Fruit fly (Drosophila melanogaster): ENCODE data around the gene CG3437.

Gene CG3437

dm6 chr3L:9460775-9461491 is 3.5 kb upstream of the CG3437 start, which contains the start of the genes CG3434 and CG44838 (continued):
- peak; percentile 67 for TF ChIP-seq Ada2b (GFP tag; IDR thresholded peaks at IDR 0.05)
- no peak for TF ChIP-seq CG6791 (GFP tag; IDR thresholded peaks at IDR 0.05; ENCODE audit: partially characterized antibody)
- peak; percentile 2 for TF ChIP-seq Sin3A (optimal IDR thresholded peaks at IDR 0.05)
- TF ChIP-seq vfl (GFP tag; optimal IDR thresholded peaks at IDR 0.05), result peak; percentile 68
- no peak for TF ChIP-seq CG8089 (GFP tag; optimal IDR thresholded peaks at IDR 0.05)
- TF ChIP-seq zen2 (GFP tag; IDR thresholded peaks at IDR 0.05; ENCODE audit: partially characterized antibody), result no peak
- peak; percentile 85 for TF ChIP-seq CG13894 (tag; optimal IDR thresholded peaks at IDR 0.05)
- peak; percentile 75 for TF ChIP-seq CG30020 (tag; optimal IDR thresholded peaks at IDR 0.05)
- TF ChIP-seq Gug (GFP tag; IDR thresholded peaks at IDR 0.05), result peak; percentile 55
- TF ChIP-seq al (GFP tag; IDR thresholded peaks at IDR 0.05), result peak; percentile 43
- no peak for TF ChIP-seq usp (GFP tag; optimal IDR thresholded peaks at IDR 0.05)
- peak; percentile 89 for TF ChIP-seq CG8924 (tag; optimal IDR thresholded peaks at IDR 0.05)
- peak; percentile 75 for TF ChIP-seq dm (GFP tag; optimal IDR thresholded peaks at IDR 0.05)
- TF ChIP-seq Awh (GFP tag; IDR thresholded peaks at IDR 0.05), result peak; percentile 67; the same call in 1 of the 2 replicates
- no peak for TF ChIP-seq emc (GFP tag; optimal IDR thresholded peaks at IDR 0.05)
- TF ChIP-seq lov (optimal IDR thresholded peaks at IDR 0.05), result no peak
- 0 out of 3 replicates have a peak, but pooled peaks have one; percentile 35 for TF ChIP-seq lov (GFP tag; IDR thresholded peaks at IDR 0.05)
- peak; percentile 77 for TF ChIP-seq ab (GFP tag; optimal IDR thresholded peaks at IDR 0.05)
- TF ChIP-seq Neu2 (GFP tag; optimal IDR thresholded peaks at IDR 0.05; ENCODE audit: borderline replicate concordance), result peak; percentile 56
- peak; percentile 62 for TF ChIP-seq HHEX (GFP tag; optimal IDR thresholded peaks at IDR 0.05)
- TF ChIP-seq CG2712 (tag; optimal IDR thresholded peaks at IDR 0.05), result peak; percentile 86
- peak; percentile 58 for TF ChIP-seq CG9215 (GFP tag; IDR thresholded peaks at IDR 0.05)
- peak in 1 of 2 experiments; percentile 61 for TF ChIP-seq insv (GFP tag; optimal IDR thresholded peaks at IDR 0.05)
- peak; percentile 81 for TF ChIP-seq BtbVII (GFP tag; optimal IDR thresholded peaks at IDR 0.05)
- TF ChIP-seq CG11093 (GFP tag; IDR thresholded peaks at IDR 0.05), result peak; percentile 45; the same call in 1 of the 3 replicates
- TF ChIP-seq dmrt99B (tag; optimal IDR thresholded peaks at IDR 0.05), result peak; percentile 74
- no peak for TF ChIP-seq CG31365 (tag; optimal IDR thresholded peaks at IDR 0.05)
- TF ChIP-seq klu (GFP tag; IDR thresholded peaks at IDR 0.05), result peak; percentile 51; the same call in 1 of the 2 replicates
- TF ChIP-seq rib (GFP tag; IDR thresholded peaks at IDR 0.05), result no peak
- TF ChIP-seq zfh1 (GFP tag; IDR thresholded peaks at IDR 0.05), result peak; percentile 68; the same call in 2 of the 3 replicates
- peak; percentile 90 for TF ChIP-seq CG12659 (GFP tag; optimal IDR thresholded peaks at IDR 0.05)
- no peak for TF ChIP-seq Oaz (GFP tag; IDR thresholded peaks at IDR 0.05)
- no peak for TF ChIP-seq bowl (GFP tag; IDR thresholded peaks at IDR 0.05)
- peak; percentile 58 for TF ChIP-seq CG2202 (tag; optimal IDR thresholded peaks at IDR 0.05)
- TF ChIP-seq Ets97D (GFP tag; optimal IDR thresholded peaks at IDR 0.05), result peak; percentile 78
- TF ChIP-seq CG12942 (GFP tag; optimal IDR thresholded peaks at IDR 0.05), result peak; percentile 74
- TF ChIP-seq CG7987 (GFP tag; optimal IDR thresholded peaks at IDR 0.05), result peak; percentile 41
- no peak for TF ChIP-seq hb (GFP tag; IDR thresholded peaks at IDR 0.05; ENCODE audit: partially characterized antibody)
- no peak for TF ChIP-seq vnd (GFP tag; IDR thresholded peaks at IDR 0.05; ENCODE audit: partially characterized antibody)
- TF ChIP-seq sqz (GFP tag; optimal IDR thresholded peaks at IDR 0.05), result peak; percentile 65
- no peak for TF ChIP-seq sim (GFP tag; IDR thresholded peaks at IDR 0.05)
- TF ChIP-seq tna (GFP tag; IDR thresholded peaks at IDR 0.05; ENCODE audit: partially characterized antibody), result no peak
- peak; percentile 96 for TF ChIP-seq Ets65A (GFP tag)
- TF ChIP-seq CG10979 (tag; optimal IDR thresholded peaks at IDR 0.05), result peak; percentile 73
- peak; percentile 61 for TF ChIP-seq Sry-δ (GFP tag; optimal IDR thresholded peaks at IDR 0.05)
- no peak for TF ChIP-seq ham (GFP tag; IDR thresholded peaks at IDR 0.05)
- TF ChIP-seq Optix (GFP tag; IDR thresholded peaks at IDR 0.05), result peak; percentile 59; the same call in 2 of the 3 replicates
- no peak for TF ChIP-seq gt (GFP tag; IDR thresholded peaks at IDR 0.05)
- TF ChIP-seq CG10565 (GFP tag; optimal IDR thresholded peaks at IDR 0.05), result peak; percentile 11
- peak; percentile 71 for TF ChIP-seq CG16863 (GFP tag; optimal IDR thresholded peaks at IDR 0.05)
